Fruit fly (Drosophila melanogaster): ENCODE measurements around the gene RfC38.

The RfC38 gene

dm6 chr2L:11130151-11131008 is at the start of gene RfC38, which contains the start of gene CG4751 (continued):
- no peak for TF ChIP-seq jing (GFP tag; optimal IDR thresholded peaks at IDR 0.05)
- peak; percentile 68 for TF ChIP-seq CG12391 (tag; optimal IDR thresholded peaks at IDR 0.05)
- no peak for TF ChIP-seq CG10979 (tag; optimal IDR thresholded peaks at IDR 0.05)
- TF ChIP-seq Asciz (GFP tag; optimal IDR thresholded peaks at IDR 0.05): no peak
- no peak for TF ChIP-seq CG33557 (GFP tag; optimal IDR thresholded peaks at IDR 0.05)
- TF ChIP-seq Gug (GFP tag; IDR thresholded peaks at IDR 0.05): no peak
- no peak for TF ChIP-seq CG12744 (GFP tag; optimal IDR thresholded peaks at IDR 0.05)
- no peak for TF ChIP-seq CG8281 (tag; optimal IDR thresholded peaks at IDR 0.05)
- TF ChIP-seq CG7745 (tag; optimal IDR thresholded peaks at IDR 0.05): no peak
- no peak for TF ChIP-seq CG10147 (GFP tag; optimal IDR thresholded peaks at IDR 0.05)
- TF ChIP-seq CG6272 (GFP tag; IDR thresholded peaks at IDR 0.05): no peak
- no peak for TF ChIP-seq shn (GFP tag; optimal IDR thresholded peaks at IDR 0.05)
- TF ChIP-seq CG32772 (GFP tag; IDR thresholded peaks at IDR 0.05): no peak
- TF ChIP-seq gfzf (GFP tag; optimal IDR thresholded peaks at IDR 0.05): peak; percentile 89
- no peak for TF ChIP-seq Atf3 (GFP tag; optimal IDR thresholded peaks at IDR 0.05)
- no peak for TF ChIP-seq CG2678 (tag; optimal IDR thresholded peaks at IDR 0.05)
- no peak for TF ChIP-seq CG13894 (tag; optimal IDR thresholded peaks at IDR 0.05)
- no peak for TF ChIP-seq onecut (GFP tag; IDR thresholded peaks at IDR 0.05)
- no peak for TF ChIP-seq CG34376 (GFP tag; optimal IDR thresholded peaks at IDR 0.05)
- TF ChIP-seq CG18262 (tag; optimal IDR thresholded peaks at IDR 0.05): no peak
- TF ChIP-seq sob (GFP tag; IDR thresholded peaks at IDR 0.05): no peak
- no peak for TF ChIP-seq ken (GFP tag; IDR thresholded peaks at IDR 0.05)
- peak; percentile 94 for TF ChIP-seq CG4617 (GFP tag; optimal IDR thresholded peaks at IDR 0.05; ENCODE audit: borderline replicate concordance)
- no peak for TF ChIP-seq CG6854 (GFP tag; optimal IDR thresholded peaks at IDR 0.05)
- no peak for TF ChIP-seq Lpt (GFP tag; optimal IDR thresholded peaks at IDR 0.05)
- no peak for TF ChIP-seq tx (GFP tag; optimal IDR thresholded peaks at IDR 0.05)
- no peak for TF ChIP-seq mirr (GFP tag; optimal IDR thresholded peaks at IDR 0.05)
- no peak for TF ChIP-seq gsb (GFP tag; IDR thresholded peaks at IDR 0.05)
- no peak for TF ChIP-seq CG10654 (GFP tag; optimal IDR thresholded peaks at IDR 0.05)
- TF ChIP-seq CG17385 (GFP tag; optimal IDR thresholded peaks at IDR 0.05): no peak
- peak; percentile 15 for TF ChIP-seq CG4424 (GFP tag; optimal IDR thresholded peaks at IDR 0.05)
- TF ChIP-seq bsh (GFP tag; optimal IDR thresholded peaks at IDR 0.05): no peak
- TF ChIP-seq CG13123 (GFP tag; optimal IDR thresholded peaks at IDR 0.05): no peak
- no peak for TF ChIP-seq CG15601 (tag; optimal IDR thresholded peaks at IDR 0.05)
- TF ChIP-seq z (GFP tag; IDR thresholded peaks at IDR 0.05): no peak
- TF ChIP-seq CG11504 (tag; optimal IDR thresholded peaks at IDR 0.05): no peak
- TF ChIP-seq twi (tag; optimal IDR thresholded peaks at IDR 0.05): no peak
- TF ChIP-seq Ssrp (tag; optimal IDR thresholded peaks at IDR 0.05): no peak
- TF ChIP-seq CG18011 (GFP tag; optimal IDR thresholded peaks at IDR 0.05): no peak
- no peak for TF ChIP-seq Chrac-16 (GFP tag; optimal IDR thresholded peaks at IDR 0.05)
- TF ChIP-seq CG7987 (GFP tag; optimal IDR thresholded peaks at IDR 0.05): no peak
- TF ChIP-seq pzg (GFP tag; optimal IDR thresholded peaks at IDR 0.05): peak; percentile 79
- TF ChIP-seq mld (GFP tag; IDR thresholded peaks at IDR 0.05; ENCODE audit: partially characterized antibody): no peak
- TF ChIP-seq nerfin-2 (GFP tag; IDR thresholded peaks at IDR 0.05; ENCODE audit: partially characterized antibody): peak; percentile 44; the same call in 1 of the 2 replicates
- peak; percentile 63 for TF ChIP-seq CG16813 (GFP tag; IDR thresholded peaks at IDR 0.05; ENCODE audit: partially characterized antibody)
- TF ChIP-seq dan (GFP tag; IDR thresholded peaks at IDR 0.05): no peak
- no peak for TF ChIP-seq CG4328 (GFP tag; optimal IDR thresholded peaks at IDR 0.05)
- TF ChIP-seq CG2875 (GFP tag; optimal IDR thresholded peaks at IDR 0.05): no peak
- TF ChIP-seq Nf-YA (GFP tag; IDR thresholded peaks at IDR 0.05): no peak
